Worm (Caenorhabditis elegans) whole organism, L3 larva: ENCODE measurements around the gene sri-53.

Experiments used
- ZK546.5 ChIP-seq: sonication (generic microtip); optimal IDR thresholded peaks from 2 replicates; lab custom pipeline; 2017; ENCODE audit warnings: missing biosample characterization, missing genetic modification characterization
- aly-2 ChIP-seq: fragments of 150-350 bp; optimal IDR thresholded peaks from 2 replicates; lab custom pipeline; 2014; ENCODE audit warnings: missing biosample characterization, missing genetic modification characterization
- ama-1 ChIP-seq: fragments of 150-350 bp; optimal IDR thresholded peaks from 2 replicates; lab custom pipeline; 2018
- ceh-9 ChIP-seq: sonication (generic microtip); optimal IDR thresholded peaks from 2 replicates; lab custom pipeline; 2018; ENCODE audit warnings: missing biosample characterization, missing genetic modification characterization
- egl-27 ChIP-seq: sonication (generic microtip); optimal IDR thresholded peaks from 4 replicates; lab custom pipeline; 2017; ENCODE audit warnings: missing biosample characterization, missing genetic modification reagents, missing genetic modification characterization
- egl-5 ChIP-seq: fragments of 150-350 bp; optimal IDR thresholded peaks from 2 replicates; lab custom pipeline; 2017; ENCODE audit warnings: missing biosample characterization, missing genetic modification reagents, missing genetic modification characterization, inconsistent platforms
- elt-2 ChIP-seq: sonication (generic microtip); optimal IDR thresholded peaks from 2 replicates; lab custom pipeline; 2016; ENCODE audit warnings: missing genetic modification reagents, mild to moderate bottlenecking, missing genetic modification characterization, missing compliant biosample characterization
- elt-3 ChIP-seq, 3 experiments: fragments of 150-350 bp in 1 of 3; sonication (generic microtip) in 2 of 3; optimal IDR thresholded peaks; 2 replicates in 2 of 3; 4 replicates in 1 of 3; lab custom pipeline; 2014 to 2017; ENCODE audit warnings: missing biosample characterization in 3 of 3, missing genetic modification characterization in 3 of 3
- eor-1 ChIP-seq, 2 experiments: fragments of 150-350 bp; optimal IDR thresholded peaks; 2 replicates each; lab custom pipeline; 2014 to 2018; ENCODE audit warnings: missing biosample characterization in 2 of 2, missing genetic modification characterization in 2 of 2
- fkh-10 ChIP-seq: sonication (generic microtip); optimal IDR thresholded peaks from 2 replicates; lab custom pipeline; 2017; ENCODE audit warnings: missing biosample characterization, missing genetic modification reagents, missing genetic modification characterization
- fkh-2 ChIP-seq: fragments of 150-350 bp; optimal IDR thresholded peaks from 2 replicates; lab custom pipeline; 2014; ENCODE audit warnings: missing biosample characterization, missing genetic modification reagents, missing genetic modification characterization
- fos-1 ChIP-seq: fragments of 150-350 bp; optimal IDR thresholded peaks from 2 replicates; lab custom pipeline; 2014; ENCODE audit warnings: missing biosample characterization, missing genetic modification characterization
- lin-15B ChIP-seq: fragments of 150-350 bp; optimal IDR thresholded peaks from 2 replicates; lab custom pipeline; 2014; ENCODE audit warnings: missing biosample characterization, missing genetic modification characterization
- lin-39 ChIP-seq: fragments of 150-350 bp; optimal IDR thresholded peaks from 2 replicates; lab custom pipeline; 2018; ENCODE audit warnings: missing biosample characterization, missing genetic modification reagents, missing genetic modification characterization
- mdl-1 ChIP-seq: fragments of 150-350 bp; optimal IDR thresholded peaks from 2 replicates; lab custom pipeline; 2014; ENCODE audit warnings: missing biosample characterization, missing genetic modification characterization
- mml-1 ChIP-seq: fragments of 150-350 bp; sonication (generic microtip); optimal IDR thresholded peaks from 3 replicates; lab custom pipeline; 2014; ENCODE audit warnings: missing biosample characterization, missing genetic modification characterization
- nfya-1 ChIP-seq: sonication (generic microtip); optimal IDR thresholded peaks from 2 replicates; lab custom pipeline; 2017; ENCODE audit warnings: missing genetic modification characterization, mild to moderate bottlenecking, missing compliant biosample characterization, antibody characterized with exemption, moderate library complexity; ENCODE audit not compliant: insufficient read depth
- nhr-11 ChIP-seq: fragments of 150-350 bp; optimal IDR thresholded peaks from 2 replicates; lab custom pipeline; 2014; ENCODE audit warnings: missing biosample characterization, missing genetic modification characterization
- nhr-12 ChIP-seq: fragments of 150-350 bp; optimal IDR thresholded peaks from 2 replicates; lab custom pipeline; 2014; ENCODE audit warnings: missing biosample characterization, missing genetic modification characterization
- nhr-23 ChIP-seq: fragments of 150-350 bp; optimal IDR thresholded peaks from 2 replicates; lab custom pipeline; 2014; ENCODE audit warnings: missing biosample characterization, missing genetic modification reagents, missing genetic modification characterization
- nhr-25 ChIP-seq: sonication (generic microtip); optimal IDR thresholded peaks from 2 replicates; lab custom pipeline; 2017; ENCODE audit warnings: missing biosample characterization, missing genetic modification characterization
- nhr-76 ChIP-seq: fragments of 150-350 bp; sonication (generic microtip); optimal IDR thresholded peaks from 5 replicates; lab custom pipeline; 2014; ENCODE audit warnings: missing biosample characterization, missing genetic modification characterization
- nhr-77 ChIP-seq: fragments of 150-350 bp; optimal IDR thresholded peaks from 2 replicates; lab custom pipeline; 2014; ENCODE audit warnings: missing biosample characterization, missing genetic modification characterization
- sea-2 ChIP-seq: fragments of 150-350 bp; sonication (generic microtip); optimal IDR thresholded peaks from 4 replicates; lab custom pipeline; 2014; ENCODE audit warnings: missing biosample characterization, missing genetic modification reagents, missing genetic modification characterization
- skn-1 ChIP-seq: fragments of 150-350 bp; optimal IDR thresholded peaks from 2 replicates; lab custom pipeline; 2014; ENCODE audit warnings: missing biosample characterization, missing genetic modification characterization
- tbx-2 ChIP-seq: sonication (generic microtip); optimal IDR thresholded peaks from 2 replicates; lab custom pipeline; 2016; ENCODE audit warnings: mild to moderate bottlenecking, missing genetic modification characterization, missing compliant biosample characterization
- unc-39 ChIP-seq: sonication (generic microtip); optimal IDR thresholded peaks from 4 replicates; lab custom pipeline; 2017; ENCODE audit warnings: missing biosample characterization, missing genetic modification characterization
- ztf-11 ChIP-seq: fragments of 150-350 bp; optimal IDR thresholded peaks from 2 replicates; lab custom pipeline; 2014; ENCODE audit warnings: missing biosample characterization, missing genetic modification characterization

The sri-53 gene

DNA sequence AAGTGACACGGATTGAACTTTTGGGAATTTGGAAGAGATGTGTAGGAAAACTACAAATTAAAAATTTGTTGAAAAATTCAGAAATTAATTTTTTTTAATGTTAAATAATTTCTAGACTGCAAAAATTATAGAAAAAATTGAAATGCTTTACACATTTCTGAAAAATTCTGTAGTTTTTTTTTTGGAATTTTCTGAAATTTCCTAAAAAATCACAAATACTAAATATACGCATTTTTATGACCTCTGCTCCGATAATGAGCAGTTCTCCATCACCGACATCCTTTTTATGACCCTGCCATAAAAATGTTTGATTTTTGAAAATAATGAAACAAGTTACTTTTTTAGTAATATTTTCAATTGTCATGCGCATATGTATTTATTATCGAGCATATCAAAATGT lies 42.3 kb upstream of the sri-53 start:
- TF ChIP-seq ceh-9 (tag; lab: Kevin White, UChicago), result no peak
- peak; percentile 50 for TF ChIP-seq elt-2
- TF ChIP-seq fos-1 (tag; lab: Kevin White, UChicago), result peak; percentile 9
- TF ChIP-seq nhr-77 (tag; lab: Kevin White, UChicago), result peak; percentile 54

DNA sequence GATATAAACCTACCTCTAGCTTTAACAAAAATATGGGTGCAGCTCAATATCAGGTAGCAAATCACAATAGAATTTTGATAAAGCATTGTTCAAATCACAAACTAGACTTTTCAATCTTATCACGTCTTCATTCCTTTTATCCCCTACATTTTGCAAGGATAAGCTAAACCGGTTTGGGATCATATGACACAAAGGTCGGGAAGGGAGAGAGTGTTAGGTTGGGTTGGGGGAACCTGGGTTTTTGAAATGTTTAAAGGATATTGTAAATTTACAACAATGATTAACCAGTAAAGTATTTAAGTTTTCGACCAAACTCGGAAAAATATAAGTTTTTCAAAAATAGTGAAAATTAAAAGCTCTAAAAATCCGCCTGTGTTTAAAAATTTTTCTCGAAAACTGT lies 41.7 kb upstream of the sri-53 start, which contains the start of gene C17F4.12:
Gene C17F4.12, minus strand, starts transcription at position 101 of the 400 bp plus-strand sequence.
- TF ChIP-seq lin-39 (tag; lab: Kevin White, UChicago), result no peak
- TF ChIP-seq tbx-2, result no peak
- TF ChIP-seq nhr-76 (tag; lab: Kevin White, UChicago), result no peak
- TF ChIP-seq egl-5 (tag; lab: Kevin White, UChicago), result no peak
- TF ChIP-seq aly-2 (tag; lab: Kevin White, UChicago), result no peak
- no peak for TF ChIP-seq unc-39 (tag; lab: Kevin White, UChicago)
- TF ChIP-seq skn-1, result no peak
- TF ChIP-seq ama-1 (lab: Kevin White, UChicago), result no peak
- TF ChIP-seq eor-1 (tag; optimal IDR thresholded peaks at IDR 0.05; lab: Kevin White, UChicago), result no peak

DNA sequence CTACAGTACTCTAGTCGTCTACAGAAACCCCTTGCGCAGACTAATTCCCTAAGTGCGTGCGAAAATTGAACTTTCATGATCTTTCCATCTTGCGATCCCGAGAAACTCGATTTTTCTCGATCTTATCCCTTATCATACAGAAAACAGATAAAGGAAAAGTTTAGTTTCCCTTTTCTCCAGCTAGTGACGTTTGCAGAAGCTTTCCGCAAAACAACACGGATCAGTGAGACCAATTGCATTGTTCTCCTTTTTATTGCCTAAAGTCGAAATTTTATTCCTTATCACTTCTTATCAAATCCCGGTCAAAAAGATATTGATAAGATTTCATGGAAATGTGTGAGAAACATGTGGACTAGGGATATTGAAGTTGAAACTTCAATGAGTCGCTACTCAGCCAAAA lies 39.4 kb upstream of the sri-53 start:
- TF ChIP-seq nhr-23 (tag; lab: Kevin White, UChicago), result peak; percentile 35
- no peak for TF ChIP-seq nhr-25 (tag; lab: Kevin White, UChicago)
- peak in 1 of 3 experiments; percentile 27 for TF ChIP-seq elt-3 (tag; optimal IDR thresholded peaks at IDR 0.05; lab: Kevin White, UChicago)

DNA sequence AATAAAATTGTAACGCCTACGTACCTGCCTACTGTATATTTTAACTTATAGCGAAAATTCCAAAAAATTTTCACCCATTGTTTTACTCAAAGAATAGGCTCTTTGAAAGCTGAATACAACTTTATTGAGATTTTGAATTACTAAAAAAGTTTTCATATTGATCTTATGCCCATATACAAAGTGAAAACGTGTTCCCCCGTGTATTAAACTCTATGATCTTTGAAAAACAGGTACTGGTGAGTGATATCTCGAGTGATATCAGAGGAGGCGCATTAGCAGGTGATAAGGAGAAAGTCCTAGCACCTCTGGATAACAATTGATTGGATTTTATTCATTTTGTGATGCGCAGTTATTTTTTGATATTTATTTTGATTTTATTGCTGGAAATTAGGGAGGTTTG lies 37.8 kb upstream of the sri-53 start, which contains the start of gene C17F4.3:
Gene C17F4.3, plus strand, starts transcription at position 301 of the 400 bp plus-strand sequence.
- no peak for TF ChIP-seq skn-1

DNA sequence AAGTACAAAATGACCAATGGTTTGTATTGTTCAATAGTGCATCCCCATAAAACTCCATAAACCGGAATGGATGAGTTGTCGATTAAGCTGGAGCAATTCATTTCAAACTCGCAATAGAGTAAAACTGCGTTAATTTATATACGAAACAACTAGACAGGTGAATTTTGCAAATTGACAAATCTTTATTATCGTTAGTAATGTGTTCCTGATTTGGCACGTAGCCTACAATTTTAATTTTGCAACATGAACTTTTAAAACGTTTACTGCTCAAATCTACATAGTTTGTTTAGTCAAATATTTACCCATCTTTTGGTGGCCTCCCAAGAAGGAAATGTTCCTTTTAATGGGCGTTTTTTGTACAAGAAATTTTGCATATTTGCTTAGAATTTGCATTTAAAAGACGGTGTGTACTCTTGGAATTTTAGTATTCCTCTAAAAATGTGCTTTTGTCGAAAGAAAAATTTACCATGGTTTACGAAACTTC lies 34.7 kb upstream of the sri-53 start, which contains the start of the genes srz-67 and C17F4.11:
Gene srz-67, minus strand, starts transcription at position 101 of the 484 bp plus-strand sequence.
Gene C17F4.11, plus strand, starts transcription at position 434 of the 484 bp plus-strand sequence.
- no peak for TF ChIP-seq egl-27
- no peak for TF ChIP-seq lin-15B (tag; lab: Kevin White, UChicago)
- no peak for TF ChIP-seq fkh-2 (tag; lab: Kevin White, UChicago)
- no peak for TF ChIP-seq mdl-1 (tag; lab: Kevin White, UChicago)
- TF ChIP-seq aly-2 (tag; lab: Kevin White, UChicago), result no peak
- TF ChIP-seq fkh-10 (GFP tag; lab: Kevin White, UChicago), result no peak
- no peak for TF ChIP-seq elt-3 (tag; optimal IDR thresholded peaks at IDR 0.05; lab: Kevin White, UChicago)

DNA sequence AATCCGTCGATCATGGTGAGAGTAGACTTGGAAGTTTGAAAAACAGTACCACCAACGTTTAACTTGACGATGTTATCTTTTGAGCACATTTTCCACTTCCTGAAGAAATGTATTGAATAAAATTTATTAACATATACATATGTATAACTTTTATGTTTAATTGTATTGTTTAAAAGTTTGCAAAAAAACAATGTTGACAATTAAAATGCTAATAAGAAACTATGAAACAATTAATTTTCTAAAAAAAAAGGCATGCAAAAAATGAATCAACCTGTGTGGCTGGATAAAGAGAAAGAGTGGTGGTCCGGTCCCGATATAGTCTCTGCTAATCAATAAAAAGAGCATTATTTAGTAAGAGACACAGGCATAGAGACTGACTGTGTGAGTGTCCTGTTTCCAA lies 32.3 kb upstream of the sri-53 start, which contains the start of gene C17F4.8:
Gene C17F4.8, minus strand, starts transcription at position 101 of the 400 bp plus-strand sequence.
- TF ChIP-seq nhr-23 (tag; lab: Kevin White, UChicago) (no peak), ztf-11 (tag; lab: Kevin White, UChicago) (no peak), ceh-9 (tag; lab: Kevin White, UChicago) (no peak), mml-1 (no peak), sea-2 (GFP tag; lab: Kevin White, UChicago) (no peak), ZK546.5 (no peak), skn-1 (no peak), nhr-11 (tag; lab: Kevin White, UChicago) (no peak), lin-15B (tag; lab: Kevin White, UChicago) (no peak), mdl-1 (tag; lab: Kevin White, UChicago) (no peak)

DNA sequence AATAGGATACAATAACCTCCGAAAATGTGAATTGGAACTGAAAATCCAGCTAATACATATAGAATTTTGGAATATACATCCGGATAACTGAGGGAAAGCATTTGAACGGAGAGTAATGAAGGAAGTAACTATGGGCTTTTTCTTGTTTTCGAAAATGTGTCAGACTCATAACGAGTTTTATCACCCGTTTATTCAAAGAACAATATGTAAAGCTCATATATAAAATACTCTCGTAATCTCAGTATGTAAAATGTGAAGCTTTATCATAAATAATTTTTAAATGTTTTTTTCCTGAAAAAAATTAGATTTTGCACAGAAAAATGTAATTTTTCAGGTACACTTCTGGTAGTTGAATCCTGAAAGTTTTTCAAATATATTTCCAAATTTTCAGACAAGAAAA lies 28.0 kb upstream of the sri-53 start, which contains the start of gene srh-297:
Gene srh-297, minus strand, starts transcription at position 101 of the 400 bp plus-strand sequence.
- TF ChIP-seq nfya-1 (tag; lab: Kevin White, UChicago) (no peak), nhr-12 (tag; lab: Kevin White, UChicago) (no peak), nhr-77 (tag; lab: Kevin White, UChicago) (no peak)
